Worm (Caenorhabditis elegans) whole organism, L2 larva: ENCODE measurements around the gene ndub-2.

Experiments used
- C34F6.9 ChIP-seq: fragments of 150-350 bp; optimal IDR thresholded peaks from 2 replicates; lab custom pipeline; 2014; ENCODE audit warnings: missing biosample characterization, missing genetic modification characterization
- F13H6.1 ChIP-seq: sonication (generic microtip); optimal IDR thresholded peaks from 2 replicates; lab custom pipeline; 2016; ENCODE audit warnings: missing genetic modification characterization, missing compliant biosample characterization
- Y55F3AM.14 ChIP-seq: fragments of 200-800 bp; sonication (Bioruptor generic); optimal IDR thresholded peaks from 2 replicates; lab custom pipeline; 2018; ENCODE audit warnings: mild to moderate bottlenecking, missing genetic modification characterization, missing compliant biosample characterization
- ZK546.5 ChIP-seq: sonication (generic microtip); optimal IDR thresholded peaks from 2 replicates; lab custom pipeline; 2017; ENCODE audit warnings: missing biosample characterization, missing genetic modification characterization
- aly-2 ChIP-seq: fragments of 150-350 bp; optimal IDR thresholded peaks from 2 replicates; lab custom pipeline; 2014; ENCODE audit warnings: missing biosample characterization, missing genetic modification characterization
- ama-1 ChIP-seq: fragments of 150-350 bp; optimal IDR thresholded peaks from 2 replicates; lab custom pipeline; 2018; ENCODE audit warnings: inconsistent platforms
- ceh-16 ChIP-seq: fragments of 150-350 bp; optimal IDR thresholded peaks from 2 replicates; lab custom pipeline; 2014; ENCODE audit warnings: missing biosample characterization, missing genetic modification characterization
- egl-27 ChIP-seq: sonication (generic microtip); optimal IDR thresholded peaks from 3 replicates; lab custom pipeline; 2017; ENCODE audit warnings: missing biosample characterization, missing genetic modification reagents, missing genetic modification characterization
- fos-1 ChIP-seq: fragments of 150-350 bp; optimal IDR thresholded peaks from 2 replicates; lab custom pipeline; 2014; ENCODE audit warnings: missing biosample characterization, missing genetic modification characterization
- gmeb-1 ChIP-seq: fragments of 150-350 bp; optimal IDR thresholded peaks from 2 replicates; lab custom pipeline; 2014; ENCODE audit warnings: missing biosample characterization, missing genetic modification characterization
- lin-11 ChIP-seq: fragments of 150-350 bp; sonication (generic microtip); optimal IDR thresholded peaks from 2 replicates; lab custom pipeline; 2014; ENCODE audit warnings: missing biosample characterization, missing genetic modification characterization, inconsistent platforms, mixed read lengths
- lin-13 ChIP-seq: fragments of 150-350 bp; optimal IDR thresholded peaks from 2 replicates; lab custom pipeline; 2014; ENCODE audit warnings: missing biosample characterization, missing genetic modification reagents, missing genetic modification characterization
- lin-39 ChIP-seq: fragments of 150-350 bp; optimal IDR thresholded peaks from 2 replicates; lab custom pipeline; 2014; ENCODE audit warnings: missing biosample characterization, missing genetic modification reagents, missing genetic modification characterization
- lsy-2 ChIP-seq, 2 experiments: fragments of 150-350 bp in 1 of 2; sonication (generic microtip) in 1 of 2; optimal IDR thresholded peaks; 2 replicates each; lab custom pipeline; 2014 to 2017; ENCODE audit warnings: missing biosample characterization in 2 of 2, missing genetic modification characterization in 2 of 2
- mab-5 ChIP-seq: fragments of 150-350 bp; optimal IDR thresholded peaks from 2 replicates; lab custom pipeline; 2014; ENCODE audit warnings: missing biosample characterization, missing genetic modification characterization
- mdl-1 ChIP-seq, 2 experiments: fragments of 150-350 bp in 1 of 2; sonication (generic microtip) in 1 of 2; optimal IDR thresholded peaks; 2 replicates each; lab custom pipeline; 2017; ENCODE audit warnings: missing biosample characterization in 2 of 2, missing genetic modification characterization in 2 of 2
- nhr-10 ChIP-seq: sonication (generic microtip); optimal IDR thresholded peaks from 2 replicates; lab custom pipeline; 2017; ENCODE audit warnings: missing biosample characterization, missing genetic modification characterization
- nhr-11 ChIP-seq: fragments of 150-350 bp; optimal IDR thresholded peaks from 2 replicates; lab custom pipeline; 2014; ENCODE audit warnings: missing biosample characterization, missing genetic modification characterization
- nhr-129 ChIP-seq: fragments of 150-350 bp; optimal IDR thresholded peaks from 2 replicates; lab custom pipeline; 2014; ENCODE audit warnings: missing biosample characterization, missing genetic modification characterization
- nhr-21 ChIP-seq: fragments of 150-350 bp; optimal IDR thresholded peaks from 2 replicates; lab custom pipeline; 2014; ENCODE audit warnings: missing biosample characterization, missing genetic modification characterization
- nhr-23 ChIP-seq: fragments of 150-350 bp; optimal IDR thresholded peaks from 2 replicates; lab custom pipeline; 2014; ENCODE audit warnings: missing biosample characterization, missing genetic modification reagents, missing genetic modification characterization
- nhr-237 ChIP-seq: fragments of 150-350 bp; optimal IDR thresholded peaks from 2 replicates; lab custom pipeline; 2014; ENCODE audit warnings: missing biosample characterization, missing genetic modification characterization
- nhr-6 ChIP-seq: fragments of 150-350 bp; optimal IDR thresholded peaks from 2 replicates; lab custom pipeline; 2014; ENCODE audit warnings: missing biosample characterization, missing genetic modification characterization
- nhr-77 ChIP-seq: fragments of 150-350 bp; optimal IDR thresholded peaks from 2 replicates; lab custom pipeline; 2014; ENCODE audit warnings: missing biosample characterization, missing genetic modification characterization
- sma-3 ChIP-seq: sonication (generic microtip); optimal IDR thresholded peaks from 2 replicates; lab custom pipeline; 2016; ENCODE audit warnings: missing genetic modification reagents, missing genetic modification characterization, missing compliant biosample characterization
- sma-9 ChIP-seq, 2 experiments: fragments of 150-350 bp in 1 of 2; sonication (generic microtip) in 1 of 2; optimal IDR thresholded peaks; 2 replicates each; lab custom pipeline; 2014 to 2016; ENCODE audit warnings: missing genetic modification characterization in 2 of 2, mild to moderate bottlenecking in 1 of 2, missing biosample characterization in 1 of 2, missing compliant biosample characterization in 1 of 2, missing genetic modification reagents in 1 of 2, moderate library complexity in 1 of 2
- snpc-4 ChIP-seq: fragments of 150-350 bp; optimal IDR thresholded peaks from 2 replicates; lab custom pipeline; 2014; ENCODE audit warnings: missing biosample characterization, missing genetic modification characterization
- unc-39 ChIP-seq: fragments of 150-350 bp; optimal IDR thresholded peaks from 2 replicates; lab custom pipeline; 2014; ENCODE audit warnings: missing biosample characterization, missing genetic modification characterization
- unc-55 ChIP-seq: fragments of 150-350 bp; sonication (generic microtip); optimal IDR thresholded peaks from 3 replicates; lab custom pipeline; 2014; ENCODE audit warnings: missing biosample characterization, missing genetic modification reagents, missing genetic modification characterization
- ztf-1 ChIP-seq: fragments of 200-800 bp; sonication (Bioruptor generic); conservative IDR thresholded peaks from 2 replicates; pipeline ENCODE4 v1.3.6; 2022; ENCODE audit warnings: missing genetic modification characterization, missing compliant biosample characterization

The ndub-2 gene

ce11 chrII:9005067-9005466 is 8.9 kb downstream of the ndub-2 start, which contains the start of gene F44G4.7:
Gene F44G4.7, minus strand, starts transcription at chrII:9005167.
- TF ChIP-seq nhr-10 (tag; lab: Kevin White, UChicago) (no peak), ama-1 (lab: Kevin White, UChicago) (no peak), lin-11 (tag; lab: Kevin White, UChicago) (no peak), ztf-1 (GFP tag; lab: Robert Waterston, UW) (no peak), aly-2 (tag; lab: Kevin White, UChicago) (no peak), nhr-77 (tag; lab: Kevin White, UChicago) (no peak), mdl-1 (tag; optimal IDR thresholded peaks at IDR 0.05; lab: Kevin White, UChicago) (no peak), nhr-6 (tag; lab: Kevin White, UChicago) (no peak), lin-13 (GFP tag; lab: Kevin White, UChicago) (no peak), ceh-16 (tag; lab: Kevin White, UChicago) (no peak), nhr-237 (no peak), ZK546.5 (tag; lab: Kevin White, UChicago) (no peak), egl-27 (tag; lab: Kevin White, UChicago) (no peak), mab-5 (tag; lab: Kevin White, UChicago) (no peak), snpc-4 (tag; lab: Kevin White, UChicago) (no peak), fos-1 (tag; lab: Kevin White, UChicago) (no peak), sma-3 (no peak), gmeb-1 (tag; lab: Kevin White, UChicago) (no peak)

DNA sequence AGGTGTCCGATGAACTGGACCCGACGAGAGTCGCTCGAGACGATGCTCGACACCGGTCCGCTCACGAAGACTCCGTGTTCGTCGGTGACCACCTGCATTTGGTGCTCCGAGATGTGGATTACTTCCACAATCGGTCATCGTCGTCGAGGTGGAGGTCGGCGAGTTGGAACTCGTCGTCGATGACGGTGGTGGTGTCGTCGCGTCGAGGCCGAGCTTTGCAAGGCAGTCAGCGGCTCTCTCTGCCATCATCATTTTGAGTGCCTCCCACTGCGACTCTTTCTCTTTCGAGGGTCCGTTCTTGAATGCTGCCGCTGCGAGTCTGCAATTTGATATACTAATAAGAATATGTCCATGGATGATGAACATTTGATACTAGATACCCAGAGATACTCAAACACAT is 11.6 kb downstream of the ndub-2 start:
- TF ChIP-seq F13H6.1 (tag; lab: Kevin White, UChicago) = no peak

DNA sequence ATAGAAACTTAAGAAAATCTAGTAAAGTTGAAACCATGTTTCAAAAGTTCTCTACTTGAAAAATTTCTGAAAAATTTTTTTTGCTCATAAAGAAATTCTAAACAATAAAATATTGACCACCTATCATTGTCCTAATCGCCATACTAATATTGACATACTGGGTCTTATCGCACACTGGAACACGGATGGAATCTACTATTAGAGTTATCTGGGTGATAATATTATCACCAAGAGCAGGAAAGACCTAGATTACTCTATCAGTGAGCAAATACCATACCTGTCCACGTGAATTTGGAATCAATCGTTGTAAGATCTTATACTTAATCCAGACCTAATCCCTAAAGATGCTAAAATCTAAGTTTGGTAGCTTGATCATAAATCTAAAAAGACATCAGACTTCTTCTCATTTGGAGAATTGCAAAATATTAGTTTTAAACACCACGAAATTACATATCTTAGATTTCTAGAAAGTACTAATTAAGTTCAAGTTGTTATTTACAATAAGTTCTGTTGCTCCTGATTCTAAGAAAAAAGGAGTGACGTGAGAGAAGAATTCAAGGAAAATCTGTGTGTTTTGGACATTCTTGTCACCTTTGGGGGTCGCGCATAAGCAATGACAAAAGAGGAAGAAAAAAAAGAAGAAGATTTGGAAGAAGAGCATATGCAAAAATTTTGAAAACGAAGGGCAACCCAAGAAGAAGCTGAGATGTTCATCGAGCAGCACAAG is 14.0 kb downstream of the ndub-2 start:
- TF ChIP-seq nhr-23 (tag; lab: Kevin White, UChicago) (no peak), lsy-2 (tag; optimal IDR thresholded peaks at IDR 0.05; lab: Kevin White, UChicago) (peak in 1 of 2 experiments; percentile 12), nhr-21 (tag; lab: Kevin White, UChicago) (peak; percentile 41), Y55F3AM.14 (peak; percentile 4), lin-11 (tag; lab: Kevin White, UChicago) (no peak)

ce11 chrII:9010708-9011107 is 14.5 kb downstream of the ndub-2 start:
- TF ChIP-seq unc-39 (tag; lab: Kevin White, UChicago) = no peak
- TF ChIP-seq nhr-23 (tag; lab: Kevin White, UChicago) = no peak
- peak; percentile 71 for TF ChIP-seq unc-55 (GFP tag; lab: Kevin White, UChicago)
- peak; percentile 23 for TF ChIP-seq nhr-129

ce11 chrII:9013341-9013740 is 17.2 kb downstream of the ndub-2 start:
- TF ChIP-seq sma-9 (GFP tag; optimal IDR thresholded peaks at IDR 0.05; lab: Kevin White, UChicago) (peak; percentile 33), sma-9 (tag; optimal IDR thresholded peaks at IDR 0.05; lab: Kevin White, UChicago) (no peak), C34F6.9 (peak; percentile 18), lin-11 (tag; lab: Kevin White, UChicago) (peak; percentile 29), nhr-129 (peak; percentile 37), F13H6.1 (tag; lab: Kevin White, UChicago) (peak; percentile 55), nhr-11 (tag; lab: Kevin White, UChicago) (no peak), gmeb-1 (tag; lab: Kevin White, UChicago) (no peak), nhr-237 (no peak), lsy-2 (tag; optimal IDR thresholded peaks at IDR 0.05; lab: Kevin White, UChicago) (peak in 1 of 2 experiments; percentile 24), lin-39 (no peak), mdl-1 (tag; optimal IDR thresholded peaks at IDR 0.05; lab: Kevin White, UChicago) (peak in 1 of 2 experiments; percentile 22)
- TF ChIP-seq, all 48 proteins: peak for 7

DNA sequence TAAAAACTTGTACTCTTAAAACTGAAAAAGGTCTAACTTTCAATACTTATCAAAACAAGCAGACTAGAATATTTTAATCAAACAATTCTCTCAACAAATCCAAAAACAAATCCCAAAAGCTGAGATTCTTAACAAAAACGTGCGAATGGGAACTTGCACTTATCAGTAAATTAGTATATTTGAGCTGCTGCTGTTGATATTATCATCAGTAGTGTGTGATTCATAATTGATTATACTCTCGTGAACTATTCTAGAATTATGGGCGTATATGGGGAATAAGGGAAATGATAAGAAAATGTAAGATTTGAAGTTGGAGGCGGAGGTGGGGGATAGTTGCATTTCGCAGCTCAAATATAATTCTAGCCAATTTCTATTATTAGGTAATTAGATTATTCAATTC is 18.0 kb downstream of the ndub-2 start:
- no peak for TF ChIP-seq nhr-11 (tag; lab: Kevin White, UChicago)
- peak; percentile 74 for TF ChIP-seq fos-1 (tag; lab: Kevin White, UChicago)
- TF ChIP-seq, all 48 proteins: peak for 1
